Fruit fly (Drosophila melanogaster) whole organism, embryonic: ENCODE measurements around the gene RPA1.

Experiments
- Abd-B ChIP-seq: fragments of 200-800 bp; sonication (Bioruptor generic); optimal IDR thresholded peaks from 2 replicates; lab custom pipeline; 2018; ENCODE audit warnings: missing biosample characterization, mild to moderate bottlenecking, missing genetic modification characterization, moderate library complexity
- Asciz ChIP-seq: fragments of 200-800 bp; sonication (Bioruptor generic); optimal IDR thresholded peaks from 2 replicates; lab custom pipeline; 2017; ENCODE audit warnings: missing biosample characterization, mild to moderate bottlenecking, missing genetic modification characterization, missing genetic modification reagents
- CG10366 ChIP-seq: fragments of 200-800 bp; sonication (Bioruptor generic); IDR thresholded peaks from 2 replicates; pipeline ENCODE4 v1.3.6; 2022; ENCODE audit warnings: missing biosample characterization, missing genetic modification characterization
- CG11398 ChIP-seq: fragments of 200-800 bp; sonication (Bioruptor generic); optimal IDR thresholded peaks from 2 replicates; lab custom pipeline; 2016; ENCODE audit warnings: missing biosample characterization, missing genetic modification characterization
- CG11696 ChIP-seq: fragments of 200-800 bp; sonication (Bioruptor generic); IDR thresholded peaks from 2 replicates; pipeline ENCODE4 v1.3.6; 2022; ENCODE audit warnings: missing biosample characterization, missing genetic modification characterization
- CG13123 ChIP-seq: fragments of 200-800 bp; sonication (Bioruptor generic); optimal IDR thresholded peaks from 2 replicates; lab custom pipeline; 2016; ENCODE audit warnings: missing biosample characterization, missing genetic modification characterization
- CG14965 ChIP-seq: fragments of 200-800 bp; sonication (Bioruptor generic); optimal IDR thresholded peaks from 2 replicates; lab custom pipeline; 2016; ENCODE audit warnings: missing biosample characterization, missing genetic modification characterization, borderline replicate concordance
- CG1832 ChIP-seq: fragments of 200-800 bp; sonication (Bioruptor generic); optimal IDR thresholded peaks from 2 replicates; lab custom pipeline; 2017; ENCODE audit warnings: missing biosample characterization, mild to moderate bottlenecking, missing genetic modification characterization, inconsistent platforms
- CG5245 ChIP-seq: fragments of 200-800 bp; sonication (Bioruptor generic); optimal IDR thresholded peaks from 3 replicates; lab custom pipeline; 2016; ENCODE audit warnings: missing biosample characterization, missing genetic modification characterization
- CG7271 ChIP-seq: fragments of 200-800 bp; sonication (Bioruptor generic); optimal IDR thresholded peaks from 2 replicates; lab custom pipeline; 2018; ENCODE audit warnings: missing biosample characterization, mild to moderate bottlenecking, missing genetic modification characterization, moderate library complexity
- CG9932 ChIP-seq: fragments of 200-800 bp; sonication (Bioruptor generic); IDR thresholded peaks from 2 replicates; pipeline ENCODE4 v1.3.6; 2022; ENCODE audit warnings: missing biosample characterization, missing genetic modification characterization
- Dip2 ChIP-seq: fragments of 200-800 bp; sonication (Bioruptor generic); IDR thresholded peaks from 2 replicates; pipeline ENCODE4 v1.3.6; 2022; ENCODE audit warnings: missing biosample characterization, missing genetic modification characterization
- Dp ChIP-seq: fragments of 200-800 bp; sonication (Bioruptor generic); optimal IDR thresholded peaks from 2 replicates; lab custom pipeline; 2018; ENCODE audit warnings: missing biosample characterization, mild to moderate bottlenecking, missing genetic modification characterization, moderate library complexity
- Dref ChIP-seq: fragments of 200-800 bp; sonication (Bioruptor generic); IDR thresholded peaks from 2 replicates; pipeline ENCODE4 v1.3.6; 2022; ENCODE audit warnings: missing biosample characterization, missing genetic modification characterization
- Fer1 ChIP-seq: fragments of 200-800 bp; sonication (Bioruptor generic); optimal IDR thresholded peaks from 2 replicates; lab custom pipeline; 2017; ENCODE audit warnings: missing biosample characterization, mild to moderate bottlenecking, missing genetic modification characterization
- Fer2 ChIP-seq: fragments of 200-800 bp; sonication (Bioruptor generic); optimal IDR thresholded peaks from 2 replicates; lab custom pipeline; 2018; ENCODE audit warnings: missing biosample characterization, mild to moderate bottlenecking, missing genetic modification characterization, moderate library complexity
- HHEX ChIP-seq: fragments of 200-800 bp; sonication (Bioruptor generic); optimal IDR thresholded peaks from 3 replicates; lab custom pipeline; 2017; ENCODE audit warnings: missing biosample characterization, mild to moderate bottlenecking, missing genetic modification characterization, missing genetic modification reagents
- HLH3B ChIP-seq: fragments of 200-800 bp; sonication (Bioruptor generic); IDR thresholded peaks from 2 replicates; pipeline ENCODE4 v1.3.6; 2022; ENCODE audit warnings: missing biosample characterization, missing genetic modification characterization
- Hr39 ChIP-seq: fragments of >200 bp; optimal IDR thresholded peaks from 2 replicates; lab custom pipeline; 2017
- MESR4 ChIP-seq: fragments of 200-800 bp; sonication (Bioruptor generic); optimal IDR thresholded peaks from 2 replicates; lab custom pipeline; 2018; ENCODE audit warnings: missing biosample characterization, mild to moderate bottlenecking, missing genetic modification characterization, moderate library complexity
- Spps ChIP-seq: fragments of 200-800 bp; sonication (Bioruptor generic); optimal IDR thresholded peaks from 2 replicates; lab custom pipeline; 2018; ENCODE audit warnings: missing biosample characterization, mild to moderate bottlenecking, missing genetic modification characterization
- Sry-β ChIP-seq: fragments of 200-800 bp; sonication (Bioruptor generic); optimal IDR thresholded peaks from 2 replicates; lab custom pipeline; 2018; ENCODE audit warnings: missing biosample characterization, mild to moderate bottlenecking, missing genetic modification characterization, moderate library complexity
- Sry-δ ChIP-seq: fragments of 200-800 bp; sonication (Bioruptor generic); optimal IDR thresholded peaks from 2 replicates; lab custom pipeline; 2016; ENCODE audit warnings: missing biosample characterization, missing genetic modification characterization
- Taf1 ChIP-seq: fragments of 200-800 bp; sonication (Bioruptor generic); IDR thresholded peaks from 2 replicates; pipeline ENCODE4 v1.3.6; 2022; ENCODE audit warnings: missing biosample characterization, missing genetic modification characterization
- ac ChIP-seq: fragments of 200-800 bp; sonication (Bioruptor generic); optimal IDR thresholded peaks from 3 replicates; lab custom pipeline; 2017; ENCODE audit warnings: missing biosample characterization, mild to moderate bottlenecking, missing genetic modification characterization
- aop ChIP-seq: fragments of 200-800 bp; sonication (Bioruptor generic); IDR thresholded peaks from 2 replicates; pipeline ENCODE4 v1.3.6; 2022; ENCODE audit warnings: missing biosample characterization, missing genetic modification characterization
- ap ChIP-seq: fragments of 200-800 bp; sonication (Bioruptor generic); IDR thresholded peaks from 2 replicates; pipeline ENCODE4 v1.3.6; 2022; ENCODE audit warnings: missing biosample characterization, missing genetic modification characterization
- ase ChIP-seq: fragments of 200-800 bp; sonication (Bioruptor generic); IDR thresholded peaks from 3 replicates; pipeline ENCODE4 v1.3.6; 2022; ENCODE audit warnings: missing biosample characterization, missing genetic modification characterization
- cas ChIP-seq: fragments of 200-800 bp; sonication (Bioruptor generic); IDR thresholded peaks from 2 replicates; pipeline ENCODE4 v1.3.6; 2022; ENCODE audit warnings: missing biosample characterization, missing genetic modification characterization
- crp ChIP-seq, 2 experiments: fragments of 200-800 bp; sonication (Bioruptor generic); optimal IDR thresholded peaks; 2 replicates in 1 of 2; 3 replicates in 1 of 2; lab custom pipeline; 2017; ENCODE audit warnings: missing biosample characterization in 2 of 2, missing genetic modification characterization in 2 of 2, mild to moderate bottlenecking in 1 of 2, moderate library complexity in 1 of 2
- disco-r ChIP-seq: fragments of 200-800 bp; sonication (Bioruptor generic); optimal IDR thresholded peaks from 2 replicates; lab custom pipeline; 2016; ENCODE audit warnings: missing biosample characterization, missing genetic modification characterization
- gcm2 ChIP-seq: fragments of 200-800 bp; sonication (Bioruptor generic); optimal IDR thresholded peaks from 2 replicates; lab custom pipeline; 2016; ENCODE audit warnings: missing biosample characterization, missing genetic modification characterization
- gsb-n ChIP-seq: fragments of 200-800 bp; sonication (Bioruptor generic); optimal IDR thresholded peaks from 3 replicates; lab custom pipeline; 2018; ENCODE audit warnings: missing biosample characterization, mild to moderate bottlenecking, missing genetic modification characterization
- hbn ChIP-seq: fragments of 200-800 bp; sonication (Bioruptor generic); IDR thresholded peaks from 2 replicates; pipeline ENCODE4 v1.3.6; 2022; ENCODE audit warnings: missing biosample characterization, missing genetic modification characterization; ENCODE audit not compliant: partially characterized antibody
- her ChIP-seq: fragments of 200-800 bp; sonication (Bioruptor generic); optimal IDR thresholded peaks from 2 replicates; lab custom pipeline; 2016; ENCODE audit warnings: missing biosample characterization, missing genetic modification characterization
- ind ChIP-seq: fragments of 200-800 bp; sonication (Bioruptor generic); optimal IDR thresholded peaks from 3 replicates; lab custom pipeline; 2016; ENCODE audit warnings: missing biosample characterization, missing genetic modification characterization
- klu ChIP-seq: fragments of 200-800 bp; sonication (Bioruptor generic); IDR thresholded peaks from 2 replicates; pipeline ENCODE4 v1.3.6; 2022; ENCODE audit warnings: missing biosample characterization, missing genetic modification characterization
- lilli ChIP-seq: fragments of 200-800 bp; sonication (Bioruptor generic); optimal IDR thresholded peaks from 3 replicates; lab custom pipeline; 2016; ENCODE audit warnings: missing biosample characterization, missing genetic modification characterization
- odd ChIP-seq: fragments of 200-800 bp; sonication (Bioruptor generic); optimal IDR thresholded peaks from 2 replicates; lab custom pipeline; 2017; ENCODE audit warnings: missing biosample characterization, mild to moderate bottlenecking, missing genetic modification characterization
- otp ChIP-seq: fragments of 200-800 bp; sonication (Bioruptor generic); IDR thresholded peaks from 3 replicates; pipeline ENCODE4, ENCODE4 v1.3.6; 2022; ENCODE audit warnings: missing biosample characterization, missing genetic modification characterization
- phol ChIP-seq: fragments of 200-800 bp; sonication (Bioruptor generic); optimal IDR thresholded peaks from 3 replicates; lab custom pipeline; 2018; ENCODE audit warnings: missing biosample characterization, mild to moderate bottlenecking, missing genetic modification characterization, moderate library complexity
- psq ChIP-seq: fragments of 200-800 bp; sonication (Bioruptor generic); optimal IDR thresholded peaks from 2 replicates; lab custom pipeline; 2017; ENCODE audit warnings: missing biosample characterization, missing genetic modification characterization
- ro ChIP-seq: fragments of 200-800 bp; sonication (Bioruptor generic); IDR thresholded peaks from 2 replicates; pipeline ENCODE4 v1.3.6; 2022; ENCODE audit warnings: missing biosample characterization, missing genetic modification characterization
- scrt ChIP-seq: fragments of 200-800 bp; sonication (Bioruptor generic); optimal IDR thresholded peaks from 2 replicates; lab custom pipeline; 2018; ENCODE audit warnings: missing biosample characterization, mild to moderate bottlenecking, missing genetic modification characterization, moderate library complexity
- seq ChIP-seq: fragments of 200-800 bp; sonication (Bioruptor generic); IDR thresholded peaks from 2 replicates; pipeline ENCODE4 v1.3.6; 2022; ENCODE audit warnings: missing biosample characterization, missing genetic modification characterization
- tap ChIP-seq: fragments of 200-800 bp; optimal IDR thresholded peaks from 3 replicates; lab custom pipeline; 2019; ENCODE audit warnings: missing biosample characterization, mild to moderate bottlenecking, missing genetic modification characterization, moderate library complexity
- tgo ChIP-seq: fragments of 200-800 bp; sonication (Bioruptor generic); IDR thresholded peaks from 3 replicates; pipeline ENCODE4 v1.3.6; 2022; ENCODE audit warnings: missing biosample characterization, missing genetic modification characterization
- unc-4 ChIP-seq: fragments of 200-800 bp; sonication (Bioruptor generic); IDR thresholded peaks from 2 replicates; pipeline ENCODE4 v1.3.6; 2022; ENCODE audit warnings: missing biosample characterization, missing genetic modification characterization; ENCODE audit not compliant: partially characterized antibody
- zen ChIP-seq: fragments of 200-800 bp; sonication (Bioruptor generic); optimal IDR thresholded peaks from 3 replicates; lab custom pipeline; 2018; ENCODE audit warnings: missing biosample characterization, mild to moderate bottlenecking, missing genetic modification characterization, moderate library complexity

Gene RPA1

dm6 chr3R:8264302-8265080 lies at the start of gene RPA1, which contains the start of gene Mcm2 (continued):
- TF ChIP-seq tap (tag; lab: Kevin White, UChicago) (no peak), Sry-β (GFP tag; lab: Kevin White, UChicago) (peak; percentile 30), psq (peak; percentile 38), CG13123 (GFP tag; lab: Kevin White, UChicago) (peak; percentile 20), cas (GFP tag; lab: Robert Waterston, UW) (peak; percentile 63; the same call in 1 of the 2 replicates), seq (GFP tag; lab: Robert Waterston, UW) (peak; percentile 43; the same call in 1 of the 2 replicates), Dref (peak; percentile 57), phol (tag; lab: Kevin White, UChicago) (peak; percentile 80), hbn (GFP tag; lab: Robert Waterston, UW) (no peak), ac (no peak), ind (GFP tag; lab: Kevin White, UChicago) (peak; percentile 87), CG11696 (GFP tag; lab: Robert Waterston, UW) (0 out of 2 replicates have a peak, but pooled peaks have one; percentile 8), Sry-δ (GFP tag; lab: Kevin White, UChicago) (no peak), CG7271 (tag; lab: Kevin White, UChicago) (no peak), CG9932 (GFP tag; lab: Robert Waterston, UW) (peak; percentile 93), otp (peak; percentile 58; the same call in 1 of the 3 replicates), disco-r (GFP tag; lab: Kevin White, UChicago) (peak; percentile 17), Fer1 (no peak), CG14965 (no peak), aop (peak; percentile 67; the same call in 1 of the 2 replicates), crp (GFP tag; optimal IDR thresholded peaks at IDR 0.05; lab: Kevin White, UChicago) (peak in 1 of 2 experiments; percentile 42), ap (GFP tag; lab: Robert Waterston, UW) (peak; percentile 60), CG11398 (GFP tag; lab: Kevin White, UChicago) (no peak), Dp (peak; percentile 76), CG5245 (GFP tag; lab: Kevin White, UChicago) (peak; percentile 68), MESR4 (GFP tag; lab: Kevin White, UChicago) (peak; percentile 42), zen (peak; percentile 38), gcm2 (no peak), scrt (GFP tag; lab: Kevin White, UChicago) (peak; percentile 55), Taf1 (GFP tag; lab: Robert Waterston, UW) (peak; percentile 58; the same call in 1 of the 2 replicates), Fer2 (tag; lab: Kevin White, UChicago) (peak; percentile 58), HHEX (GFP tag; lab: Kevin White, UChicago) (peak; percentile 55), Hr39 (no peak), her (GFP tag; lab: Kevin White, UChicago) (no peak), gsb-n (peak; percentile 33), lilli (peak; percentile 72), HLH3B (GFP tag; lab: Robert Waterston, UW) (peak; percentile 56), Spps (tag; lab: Kevin White, UChicago) (peak; percentile 41), ase (GFP tag; lab: Robert Waterston, UW) (peak; percentile 69; the same call in 1 of the 3 replicates), unc-4 (no peak), Dip2 (no peak), ro (peak; percentile 32; the same call in 1 of the 2 replicates), CG10366 (GFP tag; lab: Robert Waterston, UW) (peak; percentile 71), odd (GFP tag; lab: Kevin White, UChicago) (no peak), CG1832 (GFP tag; lab: Kevin White, UChicago) (no peak), Abd-B (GFP tag; lab: Kevin White, UChicago) (peak; percentile 81), Asciz (GFP tag; lab: Kevin White, UChicago) (no peak), klu (GFP tag; lab: Robert Waterston, UW) (peak; percentile 80), tgo (peak; percentile 83)
